Fruit fly (Drosophila melanogaster): ENCODE results near the gene Rpt5.

Gene Rpt5

dm6 chr3R:23757912-23758607, 5.4 kb downstream of the Rpt5 start, which contains the start of the genes PTPMT1 and Hrd3 (continued):
- TF ChIP-seq CG6163 (GFP tag; IDR thresholded peaks at IDR 0.05) (peak; percentile 93), CG6792 (GFP tag; optimal IDR thresholded peaks at IDR 0.05) (peak; percentile 98), spab (GFP tag; optimal IDR thresholded peaks at IDR 0.05) (peak; percentile 99), Blimp-1 (GFP tag; optimal IDR thresholded peaks at IDR 0.05) (peak; percentile 94), OdsH (GFP tag; optimal IDR thresholded peaks at IDR 0.05) (peak; percentile 99), cyc (GFP tag; optimal IDR thresholded peaks at IDR 0.05) (peak; percentile 99), CG15336 (GFP tag; IDR thresholded peaks at IDR 0.05) (peak; percentile 97), Sox102F (GFP tag; optimal IDR thresholded peaks at IDR 0.05) (peak; percentile 99), CG6854 (GFP tag; optimal IDR thresholded peaks at IDR 0.05) (peak; percentile 97), fd59A (GFP tag; optimal IDR thresholded peaks at IDR 0.05) (peak; percentile 99), CG34406 (GFP tag; optimal IDR thresholded peaks at IDR 0.05) (peak; percentile 99), svp (GFP tag) (peak; percentile 99)

- TF ChIP-seq CG3919 (GFP tag; optimal IDR thresholded peaks at IDR 0.05): peak; percentile 47
- peak; percentile 9 for TF ChIP-seq CG7368 (GFP tag; optimal IDR thresholded peaks at IDR 0.05)
- TF ChIP-seq Hr38 (GFP tag; optimal IDR thresholded peaks at IDR 0.05): no peak
- TF ChIP-seq ss (GFP tag; optimal IDR thresholded peaks at IDR 0.05): no peak
- no peak for TF ChIP-seq CG32006 (GFP tag; optimal IDR thresholded peaks at IDR 0.05)
- TF ChIP-seq CG3032 (tag; optimal IDR thresholded peaks at IDR 0.05): no peak
- TF ChIP-seq CG1621 (tag; optimal IDR thresholded peaks at IDR 0.05): no peak
- TF ChIP-seq CG10669 (GFP tag; optimal IDR thresholded peaks at IDR 0.05): peak; percentile 7
- TF ChIP-seq Sox14 (GFP tag; optimal IDR thresholded peaks at IDR 0.05): peak; percentile 10
- TF ChIP-seq CG8119 (GFP tag; IDR thresholded peaks at IDR 0.05): no peak
- no peak for TF ChIP-seq CG11762 (GFP tag; optimal IDR thresholded peaks at IDR 0.05; ENCODE audit: insufficient read depth)
- peak; percentile 59 for TF ChIP-seq svp (GFP tag)
- TF ChIP-seq CG4318 (GFP tag; optimal IDR thresholded peaks at IDR 0.05): no peak
- TF ChIP-seq CG6792 (GFP tag; optimal IDR thresholded peaks at IDR 0.05): no peak
- TF ChIP-seq dac (GFP tag; optimal IDR thresholded peaks at IDR 0.05): no peak
- no peak for TF ChIP-seq CG6276 (GFP tag; optimal IDR thresholded peaks at IDR 0.05)
- no peak for TF ChIP-seq CG9139 (GFP tag; optimal IDR thresholded peaks at IDR 0.05)
- peak; percentile 20 for TF ChIP-seq Smox (GFP tag; optimal IDR thresholded peaks at IDR 0.05)
- TF ChIP-seq acj6 (GFP tag; optimal IDR thresholded peaks at IDR 0.05): no peak
- TF ChIP-seq cyc (GFP tag; optimal IDR thresholded peaks at IDR 0.05): no peak
- no peak; the same call in 1 of the 2 replicates for TF ChIP-seq CG15336 (GFP tag; IDR thresholded peaks at IDR 0.05)
- no peak for TF ChIP-seq Ets96B (tag; optimal IDR thresholded peaks at IDR 0.05)
- TF ChIP-seq Met (GFP tag; optimal IDR thresholded peaks at IDR 0.05): peak; percentile 51
- no peak for TF ChIP-seq CG10631 (GFP tag; optimal IDR thresholded peaks at IDR 0.05)
- no peak for TF ChIP-seq CG16779 (tag; optimal IDR thresholded peaks at IDR 0.05)
- no peak for TF ChIP-seq fkh (GFP tag; optimal IDR thresholded peaks at IDR 0.05)
- no peak for TF ChIP-seq Lpt (GFP tag; optimal IDR thresholded peaks at IDR 0.05)
- no peak for TF ChIP-seq CG6808 (GFP tag; optimal IDR thresholded peaks at IDR 0.05)
- peak; percentile 37 for TF ChIP-seq esn (GFP tag; optimal IDR thresholded peaks at IDR 0.05)
- no peak for TF ChIP-seq CG11902 (GFP tag; optimal IDR thresholded peaks at IDR 0.05)
- no peak for TF ChIP-seq Sox15 (GFP tag; optimal IDR thresholded peaks at IDR 0.05)
- TF ChIP-seq spab (GFP tag; optimal IDR thresholded peaks at IDR 0.05): no peak
- peak; percentile 31 for TF ChIP-seq pdm3 (GFP tag; optimal IDR thresholded peaks at IDR 0.05)
- peak; percentile 12 for TF ChIP-seq CG31627 (GFP tag; optimal IDR thresholded peaks at IDR 0.05)
- no peak for TF ChIP-seq fd59A (GFP tag; optimal IDR thresholded peaks at IDR 0.05)
- TF ChIP-seq Eip93F (GFP tag; optimal IDR thresholded peaks at IDR 0.05): no peak
- peak; percentile 24 for TF ChIP-seq lz (GFP tag; optimal IDR thresholded peaks at IDR 0.05)
- peak; percentile 2 for TF ChIP-seq CG8632 (GFP tag; optimal IDR thresholded peaks at IDR 0.05)
- TF ChIP-seq CG6163 (GFP tag; IDR thresholded peaks at IDR 0.05): 0 out of 3 replicates have a peak, but pooled peaks have one; percentile 17
- no peak for TF ChIP-seq CG6854 (GFP tag; optimal IDR thresholded peaks at IDR 0.05)
- TF ChIP-seq CG11294 (GFP tag; IDR thresholded peaks at IDR 0.05): no peak
- no peak for TF ChIP-seq dsx (GFP tag; optimal IDR thresholded peaks at IDR 0.05; ENCODE audit: poor library complexity, severe bottlenecking)
Measured at dm6 chr3R:23760219-23761018, 7.7 kb downstream of the Rpt5 start, which contains the start of gene SdhD. SdhD (minus strand) TSS chr3R:23760600.

Data from whole organism, prepupa.